Fruit fly (Drosophila melanogaster) whole organism, wandering third instar larva: Measurements from ENCODE around the gene CG34265.

Source experiments
- HLH106 ChIP-seq: fragments of 200-800 bp; optimal IDR thresholded peaks from 3 replicates; lab custom pipeline; 2019; ENCODE audit warnings: missing biosample characterization, mild to moderate bottlenecking, missing genetic modification characterization, moderate library complexity
- fru ChIP-seq: fragments of 200-800 bp; sonication (Bioruptor generic); optimal IDR thresholded peaks from 3 replicates; lab custom pipeline; 2016; ENCODE audit warnings: missing biosample characterization, mild to moderate bottlenecking, missing genetic modification characterization
- usp ChIP-seq: fragments of >200 bp; optimal IDR thresholded peaks from 2 replicates; lab custom pipeline; 2017; ENCODE audit warnings: missing biosample characterization, missing genetic modification characterization

DNA sequence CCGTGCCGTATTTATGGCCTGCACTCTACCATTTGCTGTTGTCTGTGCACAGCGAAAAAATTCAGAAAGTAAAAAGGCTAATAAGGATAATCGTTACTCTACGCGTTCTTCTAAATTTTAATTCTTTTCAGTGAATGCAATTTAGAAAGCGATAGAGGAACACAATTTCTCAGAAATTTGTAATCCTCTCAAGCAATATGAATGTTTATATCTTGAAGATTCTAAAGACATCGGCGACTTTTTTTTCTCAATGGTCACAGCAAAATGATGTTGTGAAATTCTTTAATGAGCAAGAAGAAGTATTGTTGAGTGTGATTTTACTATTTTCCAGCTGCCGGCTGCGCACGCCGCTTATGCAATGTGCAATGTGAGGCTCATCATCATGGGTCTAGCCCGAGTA is 15.4 kb upstream of the CG34265 start:
- TF ChIP-seq usp (GFP tag; lab: Kevin White, UChicago), result no peak
- TF ChIP-seq fru (GFP tag; lab: Kevin White, UChicago), result no peak
- no peak for TF ChIP-seq HLH106 (tag; lab: Kevin White, UChicago)
